Worm (Caenorhabditis elegans) whole organism, late embryonic: Measurements from ENCODE around the gene cni-1.

Source experiments
- C38D4.7 ChIP-seq: fragments of 200-800 bp; sonication (Bioruptor generic); optimal IDR thresholded peaks from 2 replicates; lab custom pipeline; 2018; ENCODE audit warnings: mild to moderate bottlenecking, missing genetic modification characterization, moderate library complexity, missing compliant biosample characterization
- F13H6.1 ChIP-seq: sonication (generic microtip); optimal IDR thresholded peaks from 2 replicates; lab custom pipeline; 2016; ENCODE audit warnings: missing genetic modification characterization, missing compliant biosample characterization
- K09A11.1 ChIP-seq: sonication (generic microtip); optimal IDR thresholded peaks from 2 replicates; lab custom pipeline; 2017; ENCODE audit warnings: antibody characterized with exemption, mild to moderate bottlenecking, missing genetic modification characterization, missing compliant biosample characterization; ENCODE audit not compliant: insufficient read depth
- T23F11.4 ChIP-seq: fragments of 200-800 bp; sonication (Bioruptor generic); optimal IDR thresholded peaks from 2 replicates; lab custom pipeline; 2018; ENCODE audit warnings: mild to moderate bottlenecking, missing genetic modification characterization, missing compliant biosample characterization
- ceh-14 ChIP-seq: sonication (generic microtip); optimal IDR thresholded peaks from 2 replicates; lab custom pipeline; 2016; ENCODE audit warnings: missing genotype, missing genetic modification characterization, missing compliant biosample characterization
- ceh-18 ChIP-seq: sonication (generic microtip); optimal IDR thresholded peaks from 2 replicates; lab custom pipeline; 2016; ENCODE audit warnings: missing genetic modification characterization, missing compliant biosample characterization
- ceh-19 ChIP-seq: fragments of 200-800 bp; sonication (Bioruptor generic); optimal IDR thresholded peaks from 2 replicates; lab custom pipeline; 2018; ENCODE audit warnings: mild to moderate bottlenecking, missing genetic modification characterization, missing compliant biosample characterization
- ceh-22 ChIP-seq: sonication (generic microtip); optimal IDR thresholded peaks from 2 replicates; lab custom pipeline; 2017; ENCODE audit warnings: missing biosample characterization, missing genetic modification characterization
- ceh-24 ChIP-seq: sonication (generic microtip); optimal IDR thresholded peaks from 2 replicates; lab custom pipeline; 2016; ENCODE audit warnings: mild to moderate bottlenecking, missing genetic modification characterization, missing compliant biosample characterization
- ceh-30 ChIP-seq: fragments of 150-350 bp; optimal IDR thresholded peaks from 2 replicates; lab custom pipeline; 2014; ENCODE audit warnings: missing biosample characterization, missing genetic modification characterization
- ceh-31 ChIP-seq: sonication (generic microtip); optimal IDR thresholded peaks from 2 replicates; lab custom pipeline; 2016; ENCODE audit warnings: missing genetic modification characterization, missing compliant biosample characterization
- ceh-34 ChIP-seq: sonication (generic microtip); optimal IDR thresholded peaks from 2 replicates; lab custom pipeline; 2016; ENCODE audit warnings: mild to moderate bottlenecking, missing genetic modification characterization, missing compliant biosample characterization
- ceh-48 ChIP-seq: sonication (generic microtip); optimal IDR thresholded peaks from 2 replicates; lab custom pipeline; 2016; ENCODE audit warnings: missing genetic modification characterization, inconsistent platforms, missing compliant biosample characterization
- elt-2 ChIP-seq: sonication (generic microtip); optimal IDR thresholded peaks from 2 replicates; lab custom pipeline; 2016; ENCODE audit warnings: missing genetic modification reagents, missing genetic modification characterization, missing compliant biosample characterization
- ets-4 ChIP-seq: sonication (generic microtip); optimal IDR thresholded peaks from 2 replicates; lab custom pipeline; 2016; ENCODE audit warnings: missing genetic modification characterization, missing compliant biosample characterization
- fax-1 ChIP-seq: sonication (generic microtip); optimal IDR thresholded peaks from 2 replicates; lab custom pipeline; 2016; ENCODE audit warnings: missing genotype, missing genetic modification characterization, missing compliant biosample characterization
- fkh-6 ChIP-seq: sonication (generic microtip); optimal IDR thresholded peaks from 2 replicates; lab custom pipeline; 2016; ENCODE audit warnings: missing genetic modification characterization, missing compliant biosample characterization
- hlh-15 ChIP-seq: sonication (generic microtip); optimal IDR thresholded peaks from 2 replicates; lab custom pipeline; 2016; ENCODE audit warnings: missing genetic modification characterization, missing compliant biosample characterization
- hlh-30 ChIP-seq: sonication (generic microtip); optimal IDR thresholded peaks from 2 replicates; lab custom pipeline; 2017; ENCODE audit warnings: antibody characterized with exemption, missing genetic modification characterization, missing compliant biosample characterization; ENCODE audit not compliant: insufficient read depth
- hlh-8 ChIP-seq: sonication (generic microtip); optimal IDR thresholded peaks from 2 replicates; lab custom pipeline; 2016; ENCODE audit warnings: missing genotype, missing genetic modification characterization, missing compliant biosample characterization
- madf-2 ChIP-seq: sonication (generic microtip); optimal IDR thresholded peaks from 2 replicates; lab custom pipeline; 2017; ENCODE audit warnings: missing genetic modification characterization, missing compliant biosample characterization
- mec-3 ChIP-seq: sonication (generic microtip); optimal IDR thresholded peaks from 2 replicates; lab custom pipeline; 2016; ENCODE audit warnings: borderline replicate concordance, missing genetic modification characterization, missing compliant biosample characterization
- nhr-11 ChIP-seq: fragments of 150-350 bp; optimal IDR thresholded peaks from 2 replicates; lab custom pipeline; 2014; ENCODE audit warnings: missing biosample characterization, missing genetic modification characterization
- npax-4 ChIP-seq: sonication (generic microtip); optimal IDR thresholded peaks from 2 replicates; lab custom pipeline; 2016; ENCODE audit warnings: missing genetic modification characterization, missing compliant biosample characterization
- pat-9 ChIP-seq: fragments of 200-800 bp; sonication (Bioruptor generic); optimal IDR thresholded peaks from 2 replicates; lab custom pipeline; 2018; ENCODE audit warnings: mild to moderate bottlenecking, missing genetic modification characterization, moderate library complexity, missing compliant biosample characterization
- pha-4 ChIP-seq: fragments of 150-350 bp; optimal IDR thresholded peaks from 2 replicates; lab custom pipeline; 2018; ENCODE audit warnings: missing biosample characterization, missing genetic modification reagents, missing genetic modification characterization
- pqm-1 ChIP-seq: sonication (generic microtip); optimal IDR thresholded peaks from 2 replicates; lab custom pipeline; 2016; ENCODE audit warnings: missing genetic modification characterization, missing compliant biosample characterization
- pros-1 ChIP-seq: fragments of 150-350 bp; optimal IDR thresholded peaks from 2 replicates; lab custom pipeline; 2014; ENCODE audit warnings: missing biosample characterization, missing genetic modification reagents, missing genetic modification characterization
- ref-2 ChIP-seq: sonication (generic microtip); optimal IDR thresholded peaks from 2 replicates; lab custom pipeline; 2016; ENCODE audit warnings: missing genetic modification characterization, missing compliant biosample characterization
- sdc-2 ChIP-seq: sonication (generic microtip); optimal IDR thresholded peaks from 2 replicates; lab custom pipeline; 2016; ENCODE audit warnings: missing genotype, missing genetic modification characterization, missing compliant biosample characterization
- sox-4 ChIP-seq: sonication (generic microtip); optimal IDR thresholded peaks from 2 replicates; lab custom pipeline; 2017; ENCODE audit warnings: mild to moderate bottlenecking, missing genetic modification characterization, inconsistent platforms, missing compliant biosample characterization
- syd-9 ChIP-seq: sonication (generic microtip); optimal IDR thresholded peaks from 2 replicates; lab custom pipeline; 2016; ENCODE audit warnings: mild to moderate bottlenecking, missing genetic modification characterization, moderate library complexity, missing compliant biosample characterization
- tbx-2 ChIP-seq: sonication (generic microtip); optimal IDR thresholded peaks from 2 replicates; lab custom pipeline; 2016; ENCODE audit warnings: missing genetic modification characterization, missing compliant biosample characterization
- tbx-7 ChIP-seq: sonication (generic microtip); optimal IDR thresholded peaks from 2 replicates; lab custom pipeline; 2016; ENCODE audit warnings: missing genotype, missing genetic modification characterization, missing compliant biosample characterization
- ttx-3 ChIP-seq: sonication (generic microtip); optimal IDR thresholded peaks from 2 replicates; lab custom pipeline; 2016; ENCODE audit warnings: missing genetic modification reagents, missing genetic modification characterization, missing compliant biosample characterization
- unc-3 ChIP-seq, 2 experiments: fragments of 200-800 bp in 1 of 2; sonication (Bioruptor generic) in 1 of 2; sonication (generic microtip) in 1 of 2; conservative IDR thresholded peaks in 1 of 2; optimal IDR thresholded peaks in 1 of 2; 2 replicates each; pipeline versions ENCODE4 v1.3.6 to Lab custom; 2016 to 2022; ENCODE audit warnings: missing compliant biosample characterization in 2 of 2, missing genetic modification characterization in 2 of 2, missing genetic modification reagents in 1 of 2
- unc-42 ChIP-seq: sonication (generic microtip); optimal IDR thresholded peaks from 2 replicates; lab custom pipeline; 2016; ENCODE audit warnings: missing genotype, missing genetic modification characterization, missing compliant biosample characterization
- zip-5 ChIP-seq: sonication (generic microtip); optimal IDR thresholded peaks from 2 replicates; lab custom pipeline; 2016; ENCODE audit warnings: missing genetic modification characterization, missing compliant biosample characterization
- ztf-16 ChIP-seq: sonication (generic microtip); optimal IDR thresholded peaks from 2 replicates; lab custom pipeline; 2017; ENCODE audit warnings: missing genetic modification characterization, missing compliant biosample characterization

The cni-1 gene

ce11 chrV:13162885-13163284, 17.2 kb upstream of the cni-1 start (continued):
- no peak for TF ChIP-seq hlh-8 (tag; lab: Kevin White, UChicago)

DNA sequence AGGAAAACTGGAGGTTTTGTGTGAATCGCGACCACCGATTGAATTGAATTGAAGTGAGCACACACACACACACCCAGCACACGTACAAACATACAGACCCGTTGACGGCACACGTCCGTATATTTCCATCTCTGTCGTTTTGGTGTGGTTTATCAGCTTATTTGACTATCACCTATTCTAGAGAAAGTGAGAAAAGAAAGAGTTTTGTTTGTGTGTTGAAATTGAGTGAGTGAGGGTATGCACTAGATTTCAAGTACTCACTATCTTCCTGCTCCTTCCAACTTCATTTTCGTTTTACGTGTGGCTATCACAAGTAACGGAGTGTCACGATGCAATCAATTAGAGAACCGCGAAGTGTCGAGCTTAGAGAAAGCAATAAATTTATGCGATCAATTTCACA, 16.3 kb upstream of the cni-1 start:
- TF ChIP-seq ceh-14, result no peak
- no peak for TF ChIP-seq pat-9 (tag; lab: Kevin White, UChicago)
- TF ChIP-seq sdc-2 (tag; lab: Kevin White, UChicago), result no peak
- no peak for TF ChIP-seq pha-4 (tag; lab: Kevin White, UChicago)
- no peak for TF ChIP-seq fkh-6
- no peak for TF ChIP-seq ceh-30 (tag; lab: Kevin White, UChicago)
- no peak for TF ChIP-seq npax-4 (tag; lab: Kevin White, UChicago)

- TF ChIP-seq mec-3 (tag; lab: Kevin White, UChicago) (no peak), unc-42 (peak; percentile 94)
- TF ChIP-seq, all 69 proteins: peak for 1
Observed at ce11 chrV:13165244-13165643, 14.9 kb upstream of the cni-1 start.

- TF ChIP-seq fax-1 (tag; lab: Kevin White, UChicago) (no peak), ceh-34 (tag; lab: Kevin White, UChicago) (no peak), unc-42 (peak; percentile 22), ceh-48 (tag; lab: Kevin White, UChicago) (no peak), C38D4.7 (no peak), tbx-2 (no peak), hlh-30 (tag; lab: Kevin White, UChicago) (peak; percentile 15)
Observed at ce11 chrV:13166582-13166981, 13.5 kb upstream of the cni-1 start.

DNA sequence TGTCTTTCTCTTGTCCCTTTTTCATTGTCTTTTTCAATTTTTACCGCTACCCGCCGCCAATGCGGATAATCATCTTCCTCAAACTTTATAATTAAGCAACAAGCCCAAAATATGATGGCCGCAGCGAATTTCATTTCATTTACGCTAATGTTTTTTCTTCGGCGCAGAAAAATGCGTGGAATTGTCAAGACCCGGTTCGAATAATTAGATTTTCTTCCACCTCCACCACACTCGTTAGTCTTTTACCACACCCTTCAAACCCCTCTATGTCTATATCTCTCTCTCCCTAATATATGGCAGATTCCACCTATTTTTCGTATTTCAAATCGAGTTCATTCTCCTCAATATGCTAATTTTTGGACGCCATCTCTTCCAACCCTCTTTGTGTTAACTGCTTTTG, 9.6 kb upstream of the cni-1 start:
- TF ChIP-seq fax-1 (tag; lab: Kevin White, UChicago) (no peak), unc-42 (peak; percentile 74), ceh-31 (tag; lab: Kevin White, UChicago) (peak; percentile 0), ceh-22 (tag; lab: Kevin White, UChicago) (no peak), ceh-14 (peak; percentile 32)

- no peak for TF ChIP-seq C38D4.7
- no peak for TF ChIP-seq ceh-18 (tag; lab: Kevin White, UChicago)
- no peak for TF ChIP-seq F13H6.1
- peak; percentile 23 for TF ChIP-seq elt-2 (tag; lab: Kevin White, UChicago)
Observed at ce11 chrV:13173718-13174117, 6.4 kb upstream of the cni-1 start.

DNA sequence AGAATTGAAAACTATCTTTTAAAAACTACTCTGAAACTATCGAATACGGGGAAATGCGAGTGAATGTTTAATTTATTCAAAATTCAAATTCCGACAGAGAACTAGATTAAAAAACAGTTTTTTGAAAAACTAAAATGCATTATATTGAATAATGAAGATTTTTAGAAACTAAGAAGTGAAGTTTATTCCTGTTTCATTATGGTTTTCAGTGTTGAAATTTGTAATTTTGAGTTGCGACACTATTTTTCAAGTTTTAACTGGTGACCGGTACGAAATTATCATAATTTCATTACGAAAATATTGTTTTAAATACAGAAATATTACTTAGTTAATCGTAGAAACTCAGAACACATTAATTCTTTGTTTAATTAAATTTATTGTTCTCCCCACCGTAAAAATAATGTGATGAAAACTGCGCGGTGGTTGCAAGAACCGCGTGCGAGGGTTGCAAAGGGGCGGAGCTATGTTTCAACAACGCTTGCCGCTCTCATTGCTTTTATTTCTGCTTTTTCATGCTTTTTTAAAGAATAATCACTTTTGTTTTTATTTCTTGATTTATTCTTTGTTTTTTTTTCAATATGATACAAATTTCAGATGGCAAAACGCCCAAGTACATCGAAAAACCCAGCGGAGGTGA, 3.9 kb upstream of the cni-1 start, which contains the start of gene him-17:
TSS of gene him-17 (plus strand) at position 595 of the 637 bp plus-strand sequence.
- TF ChIP-seq tbx-2 (peak; percentile 52), sox-4 (tag; lab: Kevin White, UChicago) (no peak), fax-1 (tag; lab: Kevin White, UChicago) (peak; percentile 15), ztf-16 (tag; lab: Kevin White, UChicago) (no peak), unc-3 (GFP tag; conservative IDR thresholded peaks at IDR 0.05; lab: Robert Waterston, UW) (0 out of 2 replicates have a peak, but pooled peaks have one; percentile 10), unc-3 (tag; optimal IDR thresholded peaks at IDR 0.05; lab: Kevin White, UChicago) (no peak), fkh-6 (peak; percentile 10), ceh-24 (tag; lab: Kevin White, UChicago) (no peak), K09A11.1 (tag; lab: Kevin White, UChicago) (peak; percentile 34), nhr-11 (no peak), ttx-3 (tag; lab: Kevin White, UChicago) (peak; percentile 64), pha-4 (tag; lab: Kevin White, UChicago) (no peak), pqm-1 (tag; lab: Kevin White, UChicago) (no peak), syd-9 (no peak), ceh-34 (tag; lab: Kevin White, UChicago) (peak; percentile 45), zip-5 (tag; lab: Kevin White, UChicago) (no peak), T23F11.4 (no peak), tbx-7 (tag; lab: Kevin White, UChicago) (no peak), ref-2 (tag; lab: Kevin White, UChicago) (no peak), ets-4 (tag; lab: Kevin White, UChicago) (no peak), pros-1 (tag; lab: Kevin White, UChicago) (no peak), pat-9 (tag; lab: Kevin White, UChicago) (peak; percentile 58), hlh-15 (tag; lab: Kevin White, UChicago) (peak; percentile 25), madf-2 (peak; percentile 20), ceh-19 (GFP tag; lab: Kevin White, UChicago) (peak; percentile 49), sdc-2 (tag; lab: Kevin White, UChicago) (no peak)
